Fruit fly (Drosophila melanogaster): ENCODE data around the gene Ocho.

Ocho gene

DNA sequence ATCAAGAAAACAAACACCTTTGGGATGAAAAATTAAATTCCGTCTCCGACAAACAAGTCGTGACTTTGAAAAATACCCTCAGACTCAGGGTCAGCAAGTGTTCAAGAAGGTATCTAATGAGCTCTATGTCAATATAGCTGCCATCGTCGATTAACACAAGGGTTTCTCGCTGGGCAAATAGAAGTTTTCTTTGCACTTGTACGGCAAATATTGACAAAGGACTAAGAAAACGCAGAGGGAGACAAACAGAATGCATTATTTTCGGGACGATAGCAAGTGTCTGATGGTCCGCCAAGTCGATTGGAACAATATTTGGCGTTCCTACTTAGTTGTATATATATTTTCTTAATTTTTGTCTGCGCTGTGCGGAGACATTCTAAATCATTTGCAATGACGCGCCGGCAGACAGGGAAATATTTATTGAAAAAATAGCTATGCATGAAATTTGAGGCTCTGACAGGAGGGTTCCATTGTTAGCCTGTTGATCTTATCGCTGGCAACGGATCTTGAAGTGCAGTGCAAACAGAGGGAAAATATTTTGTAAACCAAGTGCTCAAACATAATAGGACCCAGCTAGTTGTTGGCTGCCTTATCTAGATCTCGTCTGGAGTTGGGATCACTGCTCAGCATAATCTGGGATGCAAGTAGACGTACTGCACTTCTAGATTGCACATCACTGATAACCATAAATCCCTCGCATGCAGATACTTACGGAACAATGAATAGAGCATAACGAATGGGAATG, 18.2 kb upstream of the Ocho start:
- TF ChIP-seq HLHmδ (GFP tag; optimal IDR thresholded peaks at IDR 0.05) (peak; percentile 18), tup (GFP tag; optimal IDR thresholded peaks at IDR 0.05) (peak; percentile 42), cwo (GFP tag; optimal IDR thresholded peaks at IDR 0.05) (no peak), NK7.1 (GFP tag; optimal IDR thresholded peaks at IDR 0.05) (peak; percentile 26), org-1 (GFP tag; optimal IDR thresholded peaks at IDR 0.05) (peak; percentile 46), stwl (tag; optimal IDR thresholded peaks at IDR 0.05) (peak; percentile 55), CG17802 (tag; optimal IDR thresholded peaks at IDR 0.05) (no peak), sc (optimal IDR thresholded peaks at IDR 0.05) (no peak), sc (GFP tag; optimal IDR thresholded peaks at IDR 0.05) (peak; percentile 57), tio (GFP tag; optimal IDR thresholded peaks at IDR 0.05) (peak; percentile 24), sens-2 (GFP tag; IDR thresholded peaks at IDR 0.05) (no peak), Hmx (GFP tag; optimal IDR thresholded peaks at IDR 0.05) (no peak), YL-1 (GFP tag; optimal IDR thresholded peaks at IDR 0.05) (peak; percentile 48), trem (tag; optimal IDR thresholded peaks at IDR 0.05) (peak; percentile 42), CG4854 (GFP tag; optimal IDR thresholded peaks at IDR 0.05) (peak; percentile 14), gcm (GFP tag; optimal IDR thresholded peaks at IDR 0.05) (peak; percentile 40), CG16863 (GFP tag; optimal IDR thresholded peaks at IDR 0.05) (peak; percentile 4), kay (GFP tag; optimal IDR thresholded peaks at IDR 0.05) (no peak), CG2199 (GFP tag; IDR thresholded peaks at IDR 0.05) (0 out of 3 replicates have a peak, but pooled peaks have one; percentile 51), CG8359 (GFP tag; optimal IDR thresholded peaks at IDR 0.05; ENCODE audit: borderline replicate concordance) (peak; percentile 38), en (GFP tag; optimal IDR thresholded peaks at IDR 0.05) (peak; percentile 3), MTF-1 (GFP tag; optimal IDR thresholded peaks at IDR 0.05; ENCODE audit: borderline replicate concordance) (peak; percentile 66), Atf-2 (GFP tag; optimal IDR thresholded peaks at IDR 0.05) (peak; percentile 21), CG10267 (tag; optimal IDR thresholded peaks at IDR 0.05) (peak; percentile 50), mam (GFP tag; optimal IDR thresholded peaks at IDR 0.05) (no peak), CG2120 (GFP tag; optimal IDR thresholded peaks at IDR 0.05) (no peak), CG18262 (tag; optimal IDR thresholded peaks at IDR 0.05) (peak; percentile 58), D19A (tag; optimal IDR thresholded peaks at IDR 0.05) (peak; percentile 35), CG10979 (tag; optimal IDR thresholded peaks at IDR 0.05) (peak; percentile 40), sqz (GFP tag; optimal IDR thresholded peaks at IDR 0.05) (peak; percentile 65), mirr (GFP tag; optimal IDR thresholded peaks at IDR 0.05) (no peak), Side (GFP tag; optimal IDR thresholded peaks at IDR 0.05) (peak; percentile 59), CG16815 (GFP tag; optimal IDR thresholded peaks at IDR 0.05) (peak; percentile 2), CG12104 (GFP tag; optimal IDR thresholded peaks at IDR 0.05) (peak; percentile 62), CrebB (tag; optimal IDR thresholded peaks at IDR 0.05) (peak; percentile 16), CG14860 (GFP tag; IDR thresholded peaks at IDR 0.05; ENCODE audit: partially characterized antibody) (no peak), zen (tag; optimal IDR thresholded peaks at IDR 0.05) (peak; percentile 97), CG10209 (GFP tag; optimal IDR thresholded peaks at IDR 0.05) (peak; percentile 72), chif (GFP tag; optimal IDR thresholded peaks at IDR 0.05) (peak; percentile 28 to 56), CG15696 (tag; optimal IDR thresholded peaks at IDR 0.05) (peak; percentile 97), NC2β (GFP tag; optimal IDR thresholded peaks at IDR 0.05) (peak; percentile 44), run (tag; optimal IDR thresholded peaks at IDR 0.05) (no peak), CG4424 (GFP tag; optimal IDR thresholded peaks at IDR 0.05) (peak; percentile 29), CG3838 (GFP tag; optimal IDR thresholded peaks at IDR 0.05) (peak; percentile 24), ara (GFP tag; IDR thresholded peaks at IDR 0.05) (no peak; the same call in 1 of the 2 replicates), mld (GFP tag; IDR thresholded peaks at IDR 0.05; ENCODE audit: partially characterized antibody) (no peak), CG11456 (GFP tag; IDR thresholded peaks at IDR 0.05) (no peak), CG11398 (GFP tag; optimal IDR thresholded peaks at IDR 0.05) (peak; percentile 51), CG7745 (tag; optimal IDR thresholded peaks at IDR 0.05) (peak; percentile 85)
